Fruit fly (Drosophila melanogaster): Measurements from ENCODE around the gene RluA-2.

The RluA-2 gene

dm6 chr2L:10466865-10467270, 10.0 kb upstream of the RluA-2 start (continued):
- TF ChIP-seq btn (GFP tag; optimal IDR thresholded peaks at IDR 0.05), result peak; percentile 44

dm6 chr2L:10468388-10468787, 8.5 kb upstream of the RluA-2 start:
- TF ChIP-seq CG6654 (GFP tag; optimal IDR thresholded peaks at IDR 0.05), result peak; percentile 15
- TF ChIP-seq repo (GFP tag; optimal IDR thresholded peaks at IDR 0.05), result no peak
- TF ChIP-seq CG31441 (GFP tag; IDR thresholded peaks at IDR 0.05), result peak; percentile 64
- no peak for TF ChIP-seq tll (GFP tag; optimal IDR thresholded peaks at IDR 0.05)
- TF ChIP-seq vvl (GFP tag; IDR thresholded peaks at IDR 0.05), result peak; percentile 81
- peak; percentile 56; the same call in 1 of the 2 replicates for TF ChIP-seq dati (GFP tag; IDR thresholded peaks at IDR 0.05)
- no peak for TF ChIP-seq Jarid2 (GFP tag; optimal IDR thresholded peaks at IDR 0.05)
- TF ChIP-seq CG15514 (GFP tag; optimal IDR thresholded peaks at IDR 0.05), result peak; percentile 60
- peak; percentile 37 for TF ChIP-seq CG17829 (tag; optimal IDR thresholded peaks at IDR 0.05)
- no peak for TF ChIP-seq CG16779 (GFP tag; IDR thresholded peaks at IDR 0.05)
- TF ChIP-seq shn (GFP tag; optimal IDR thresholded peaks at IDR 0.05), result no peak
- TF ChIP-seq ttk (GFP tag; IDR thresholded peaks at IDR 0.05), result peak; percentile 51
- peak; percentile 41 for TF ChIP-seq CG10147 (GFP tag; optimal IDR thresholded peaks at IDR 0.05)
- no peak for TF ChIP-seq danr (GFP tag; IDR thresholded peaks at IDR 0.05)
- TF ChIP-seq CG4282 (GFP tag; optimal IDR thresholded peaks at IDR 0.05), result no peak
- peak; percentile 70 for TF ChIP-seq CG2712 (tag; optimal IDR thresholded peaks at IDR 0.05)
- TF ChIP-seq CG12391 (tag; optimal IDR thresholded peaks at IDR 0.05), result peak; percentile 63
- peak; percentile 7 for TF ChIP-seq CG14710 (tag; optimal IDR thresholded peaks at IDR 0.05)
- TF ChIP-seq ci (GFP tag; IDR thresholded peaks at IDR 0.05), result peak; percentile 75; the same call in 2 of the 3 replicates
- no peak for TF ChIP-seq Side (GFP tag; optimal IDR thresholded peaks at IDR 0.05)
- TF ChIP-seq slou (GFP tag; optimal IDR thresholded peaks at IDR 0.05), result no peak
- TF ChIP-seq Gug (GFP tag; IDR thresholded peaks at IDR 0.05), result peak; percentile 41; the same call in 2 of the 4 replicates
- no peak for TF ChIP-seq pfk (GFP tag; optimal IDR thresholded peaks at IDR 0.05)
- TF ChIP-seq klu (GFP tag; IDR thresholded peaks at IDR 0.05), result no peak
- no peak for TF ChIP-seq Neu2 (GFP tag; optimal IDR thresholded peaks at IDR 0.05; ENCODE audit: borderline replicate concordance)
- TF ChIP-seq CG10979 (tag; optimal IDR thresholded peaks at IDR 0.05), result peak; percentile 44
- TF ChIP-seq mld (GFP tag; IDR thresholded peaks at IDR 0.05; ENCODE audit: partially characterized antibody), result no peak
- TF ChIP-seq CG1602 (GFP tag; optimal IDR thresholded peaks at IDR 0.05), result peak; percentile 49
- peak; percentile 60 for TF ChIP-seq H2.0 (GFP tag; IDR thresholded peaks at IDR 0.05)
- no peak for TF ChIP-seq ERR (GFP tag; optimal IDR thresholded peaks at IDR 0.05)
- no peak for TF ChIP-seq CG8765 (GFP tag; IDR thresholded peaks at IDR 0.05)
- peak; percentile 39 for TF ChIP-seq mam (GFP tag; optimal IDR thresholded peaks at IDR 0.05)
- no peak for TF ChIP-seq trh (GFP tag; optimal IDR thresholded peaks at IDR 0.05)
- no peak for TF ChIP-seq CG11723 (GFP tag; optimal IDR thresholded peaks at IDR 0.05)
- no peak for TF ChIP-seq CG2116 (GFP tag; optimal IDR thresholded peaks at IDR 0.05)
- TF ChIP-seq Optix (GFP tag; IDR thresholded peaks at IDR 0.05), result 0 out of 3 replicates have a peak, but pooled peaks have one; percentile 46
- TF ChIP-seq Rfx (GFP tag; IDR thresholded peaks at IDR 0.05), result peak; percentile 86
- peak; percentile 63 for TF ChIP-seq CoRest (tag; optimal IDR thresholded peaks at IDR 0.05)
- TF ChIP-seq Hr3 (GFP tag; optimal IDR thresholded peaks at IDR 0.05), result peak; percentile 9
- TF ChIP-seq CG15696 (tag; optimal IDR thresholded peaks at IDR 0.05), result no peak
- TF ChIP-seq Med (GFP tag), result peak; percentile 88
- peak; percentile 8 for TF ChIP-seq CG16863 (GFP tag; optimal IDR thresholded peaks at IDR 0.05)
- TF ChIP-seq Doc2 (GFP tag; IDR thresholded peaks at IDR 0.05), result no peak
- TF ChIP-seq CG3163 (GFP tag; optimal IDR thresholded peaks at IDR 0.05), result no peak
- TF ChIP-seq row (GFP tag; IDR thresholded peaks at IDR 0.05), result peak; percentile 81
- peak; percentile 24 for TF ChIP-seq HLH54F (GFP tag; optimal IDR thresholded peaks at IDR 0.05)
- TF ChIP-seq CG14965 (GFP tag; optimal IDR thresholded peaks at IDR 0.05; ENCODE audit: borderline replicate concordance), result no peak
- TF ChIP-seq CG2202 (tag; optimal IDR thresholded peaks at IDR 0.05), result no peak
